Worm (Caenorhabditis elegans) whole organism, L4/young adult: Measurements from ENCODE around the gene C25H3.10.

ENCODE experiments used
- dao-5 ChIP-seq: sonication (generic microtip); optimal IDR thresholded peaks from 2 replicates; lab custom pipeline; 2016; ENCODE audit warnings: missing genotype, missing genetic modification characterization, moderate library complexity, missing compliant biosample characterization
- him-1 ChIP-seq: sonication (generic microtip); optimal IDR thresholded peaks from 2 replicates; lab custom pipeline; 2016; ENCODE audit warnings: missing genotype, missing genetic modification reagents, missing genetic modification characterization, missing compliant biosample characterization

DNA sequence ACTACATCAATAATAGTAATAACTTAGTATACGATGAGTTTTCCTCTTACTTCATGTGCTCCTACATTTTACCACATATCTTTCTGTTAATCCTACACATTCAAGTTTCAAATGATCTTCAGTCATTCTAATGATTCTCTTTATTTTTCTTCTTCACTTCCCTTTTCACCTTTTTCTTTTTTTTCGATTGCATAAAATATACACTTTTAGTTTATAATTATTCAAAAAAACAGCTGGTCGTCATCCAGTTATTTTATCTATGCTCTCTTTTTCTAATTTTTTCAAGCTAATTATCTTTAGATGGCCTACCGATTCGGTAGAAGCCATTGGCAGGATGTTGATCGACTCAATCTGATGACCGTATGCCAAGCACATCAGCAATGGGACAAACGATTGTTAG lies 44.6 kb downstream of the C25H3.10 start, which contains the start of gene F59E12.1:
- TF ChIP-seq him-1 (tag; lab: Kevin White, UChicago) (no peak), dao-5 (tag; lab: Kevin White, UChicago) (no peak)
